Worm (Caenorhabditis elegans): ENCODE data around the gene scl-24.

DNA sequence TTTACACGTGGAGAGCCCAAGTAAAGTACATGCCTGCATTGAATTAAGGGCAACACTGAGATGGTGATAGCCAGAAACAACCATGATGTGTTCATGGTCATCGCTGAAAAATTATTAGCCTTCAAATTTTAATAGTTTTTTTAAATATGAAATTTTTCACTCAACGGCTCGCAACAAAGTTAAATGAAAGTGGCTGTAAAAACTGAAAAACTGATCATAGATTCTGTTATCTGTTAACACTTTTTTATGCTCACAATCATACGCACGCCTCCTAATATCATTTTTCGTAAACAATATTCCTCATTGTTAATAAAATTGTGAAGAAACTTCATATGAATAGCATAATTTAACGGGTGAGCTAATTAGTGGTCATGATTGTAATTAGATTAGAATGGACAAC is 45.3 kb downstream of the scl-24 start, which contains the start of gene C18D4.4:
- TF ChIP-seq mdl-1 (tag; optimal IDR thresholded peaks at IDR 0.05) (no peak), skn-1 (tag; optimal IDR thresholded peaks at IDR 0.05) (no peak), dmd-4 (tag; optimal IDR thresholded peaks at IDR 0.05) (no peak), ztf-1 (GFP tag; conservative IDR thresholded peaks at IDR 0.05) (no peak), unc-62 (GFP tag; optimal IDR thresholded peaks at IDR 0.05) (no peak), F13H6.1 (tag; optimal IDR thresholded peaks at IDR 0.05) (no peak), crh-2 (tag; optimal IDR thresholded peaks at IDR 0.05) (no peak), sma-3 (GFP tag; optimal IDR thresholded peaks at IDR 0.05) (no peak), blmp-1 (tag; optimal IDR thresholded peaks at IDR 0.05; ENCODE audit: insufficient read depth) (no peak)
